Worm (Caenorhabditis elegans): ENCODE data around the gene xnd-1.

xnd-1 gene

ce11 chrIII:5656941-5657340 lies 52.7 kb downstream of the xnd-1 start, which contains the start of gene sdz-21:
sdz-21 (minus strand) TSS chrIII:5657041.
- TF ChIP-seq lin-39 (tag; optimal IDR thresholded peaks at IDR 0.05): no peak
- no peak for TF ChIP-seq C16A3.4 (tag; optimal IDR thresholded peaks at IDR 0.05)
- TF ChIP-seq ztf-4 (tag; optimal IDR thresholded peaks at IDR 0.05): no peak
- TF ChIP-seq nhr-85 (tag): no peak
- no peak for TF ChIP-seq efl-1 (optimal IDR thresholded peaks at IDR 0.05)
- TF ChIP-seq efl-1 (GFP tag; optimal IDR thresholded peaks at IDR 0.05 in 1 of 2): peak in 1 of 2 experiments; percentile 8
- no peak for TF ChIP-seq hlh-4 (tag; optimal IDR thresholded peaks at IDR 0.05)
